3 fruit fly cellular contexts compared by ENCODE assay signal in the genomic region with DNA sequence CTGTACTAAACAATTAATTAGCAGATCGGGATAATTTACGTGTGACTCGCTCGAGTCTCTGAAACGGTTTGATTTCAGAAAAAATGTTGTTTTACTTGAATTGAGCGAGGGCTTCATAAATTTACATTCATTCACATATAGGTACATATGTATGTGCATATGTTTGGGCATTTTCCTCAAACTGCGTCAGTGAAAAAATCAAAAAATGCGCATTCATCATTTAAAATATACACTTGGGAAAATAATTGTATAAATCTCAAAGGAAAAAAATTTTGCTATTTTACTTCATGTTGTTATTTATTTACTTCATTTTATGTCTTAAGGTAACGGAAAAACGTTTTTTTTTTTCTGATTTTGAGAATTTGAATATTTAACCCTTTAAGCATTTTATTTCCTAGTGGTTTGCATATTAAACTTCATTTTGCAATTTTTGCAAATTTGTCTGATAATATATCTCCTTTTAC.
TF ChIP-seq lines count a peak whose summit lies in the region.

A gene (minus strand): TSS at position 51 of the 464 bp plus-strand sequence.

- no peak for TF ChIP-seq CTCF in whole organism, embryonic (GFP tag; optimal IDR thresholded peaks at IDR 0.05; lab: Kevin White, UChicago)

TF ChIP-seq in whole organism, adult, 20 proteins besides CTCF, POLR2A, EP300 and RAD21:
- peak; percentile 99 for TF ChIP-seq tj (GFP tag; optimal IDR thresholded peaks at IDR 0.05; lab: Kevin White, UChicago)
- no peak for TF ChIP-seq CG33017 (tag; optimal IDR thresholded peaks at IDR 0.05; lab: Kevin White, UChicago)

TF ChIP-seq in whole organism, embryonic, 481 proteins besides CTCF, POLR2A, EP300 and RAD21:
- TF ChIP-seq CG11695 (GFP tag; IDR thresholded peaks at IDR 0.05; lab: Robert Waterston, UW) = 0 out of 3 replicates have a peak, but pooled peaks have one; percentile 7
- TF ChIP-seq Usf (GFP tag; optimal IDR thresholded peaks at IDR 0.05; lab: Kevin White, UChicago) = no peak
- no peak for TF ChIP-seq cad (GFP tag; optimal IDR thresholded peaks at IDR 0.05; lab: Kevin White, UChicago)
- no peak for TF ChIP-seq sim (GFP tag; IDR thresholded peaks at IDR 0.05; lab: Robert Waterston, UW)

TF ChIP-seq in whole organism, prepupa, 60 proteins besides CTCF, POLR2A, EP300 and RAD21:
- TF ChIP-seq Sox102F (GFP tag; optimal IDR thresholded peaks at IDR 0.05; lab: Kevin White, UChicago) (no peak), CG6276 (GFP tag; optimal IDR thresholded peaks at IDR 0.05; lab: Kevin White, UChicago) (no peak), Eip78C (GFP tag; lab: Kevin White, UChicago) (peak; percentile 41)
